Worm (Caenorhabditis elegans): ENCODE measurements around the gene tag-10.
"Not testable (repeated sequence)": the region's sequence is repeated elsewhere in the genome, so short reads cannot be mapped to it uniquely, and the experiment has no call there.

Gene tag-10

DNA sequence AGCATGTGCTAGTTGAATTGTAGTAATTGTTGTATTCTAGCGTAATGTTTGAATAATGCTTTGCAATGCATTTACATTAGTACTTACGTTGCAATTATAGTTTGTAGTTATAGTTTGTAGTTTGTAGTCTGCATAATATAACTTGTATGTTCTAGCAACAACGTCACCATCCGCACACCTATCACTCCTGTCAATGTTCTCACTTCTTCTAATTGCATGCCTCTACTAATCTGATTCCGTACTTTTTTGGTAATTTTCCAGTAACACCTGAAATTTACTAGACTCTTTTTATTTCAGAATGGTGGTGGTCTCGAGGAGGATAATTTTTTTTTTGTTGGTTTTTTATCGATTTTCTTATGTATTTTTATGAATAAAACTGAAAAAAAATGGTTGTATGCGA lies 4.2 kb downstream of the tag-10 start:
- TF ChIP-seq unc-62 (GFP tag; optimal IDR thresholded peaks at IDR 0.05), result no peak

DNA sequence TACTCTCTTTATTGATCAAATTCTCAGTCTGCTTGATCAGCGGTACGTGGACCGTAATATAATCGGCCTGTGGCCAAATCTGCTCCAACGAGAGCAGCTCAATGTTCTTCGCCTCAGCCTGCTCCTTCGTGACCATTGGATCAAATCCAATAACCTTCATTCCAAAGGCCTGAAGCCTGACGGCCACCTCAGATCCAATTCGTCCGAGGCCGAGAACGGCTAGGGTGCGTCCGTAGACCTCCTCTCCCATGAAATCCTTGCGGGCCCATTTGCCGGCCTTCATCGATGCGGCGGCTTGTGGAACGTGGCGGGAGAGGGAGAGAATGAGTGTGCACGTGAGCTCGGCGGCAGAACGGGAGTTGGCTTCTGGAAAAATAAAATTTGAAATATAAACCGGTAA lies 5.1 kb downstream of the tag-10 start:
- TF ChIP-seq unc-62 (GFP tag; optimal IDR thresholded peaks at IDR 0.05), result no peak

DNA sequence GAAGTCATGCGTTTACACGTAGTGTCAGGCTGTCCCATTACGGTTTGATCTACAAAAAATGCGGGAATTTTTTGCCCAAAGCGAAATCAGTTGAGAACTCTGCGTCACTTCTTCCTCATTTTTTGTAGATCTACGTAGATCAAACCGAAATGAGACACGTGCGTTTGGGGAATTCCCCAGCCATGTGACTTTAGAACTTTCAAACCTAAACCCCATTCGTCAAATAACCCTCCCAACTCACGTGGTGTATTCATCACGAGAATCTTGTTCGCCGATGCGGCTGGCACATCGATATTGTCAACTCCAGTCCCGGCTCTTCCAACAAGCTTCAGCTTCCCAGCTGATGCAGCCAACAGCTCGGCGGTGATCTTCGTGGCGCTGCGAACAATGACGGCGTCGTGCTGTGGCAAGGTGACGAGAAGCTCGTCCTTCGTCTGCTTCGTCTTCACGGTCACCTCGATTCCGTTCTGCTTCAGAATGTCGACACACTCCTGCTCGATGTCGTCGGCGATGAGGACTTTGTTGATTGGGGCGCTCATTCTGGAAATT lies 5.6 kb downstream of the tag-10 start, which contains the start of gene phdh-1:
Gene phdh-1 (minus strand): TSS at position 540 of the 549 bp plus-strand sequence.
- no peak for TF ChIP-seq unc-62 (GFP tag; optimal IDR thresholded peaks at IDR 0.05)

DNA sequence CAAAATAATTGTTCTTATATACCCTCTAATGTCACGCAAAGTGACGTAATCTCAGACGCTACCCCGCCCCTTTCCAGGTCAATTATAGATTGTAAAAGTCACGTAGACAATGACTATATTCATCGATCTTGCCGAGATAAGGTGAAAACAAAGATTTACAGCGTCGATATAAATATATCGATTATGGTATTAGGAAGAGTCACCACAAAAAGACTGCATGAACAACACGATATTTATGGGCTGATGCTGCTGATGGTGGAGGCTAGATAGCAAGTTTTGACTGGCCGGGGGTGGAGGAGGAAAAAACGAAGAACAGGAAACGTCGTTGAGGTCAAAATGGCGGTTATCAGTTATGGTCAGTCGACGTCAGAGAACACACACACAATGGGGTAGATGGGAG lies 6.2 kb downstream of the tag-10 start:
- TF ChIP-seq unc-62 (GFP tag; optimal IDR thresholded peaks at IDR 0.05), result no peak

DNA sequence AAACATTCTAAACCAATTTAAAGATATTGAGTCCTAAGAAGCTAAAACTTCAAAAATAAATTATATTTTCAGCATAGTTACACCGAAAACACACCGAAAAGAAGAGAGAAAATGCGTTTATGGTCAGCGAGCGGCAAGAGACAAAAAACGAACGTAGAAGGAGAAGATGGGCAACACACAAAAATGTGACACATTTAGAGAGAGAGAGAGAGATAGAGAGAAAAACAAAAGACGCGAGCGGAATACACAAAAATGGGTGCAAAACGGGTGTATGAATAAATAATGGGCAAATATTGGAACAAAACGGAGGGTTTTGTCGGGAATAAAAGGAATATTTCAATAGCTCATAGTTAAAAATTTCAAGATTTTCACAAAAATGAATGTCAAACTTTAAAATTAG lies 7.8 kb downstream of the tag-10 start:
- TF ChIP-seq unc-62 (GFP tag; optimal IDR thresholded peaks at IDR 0.05), result no peak

DNA sequence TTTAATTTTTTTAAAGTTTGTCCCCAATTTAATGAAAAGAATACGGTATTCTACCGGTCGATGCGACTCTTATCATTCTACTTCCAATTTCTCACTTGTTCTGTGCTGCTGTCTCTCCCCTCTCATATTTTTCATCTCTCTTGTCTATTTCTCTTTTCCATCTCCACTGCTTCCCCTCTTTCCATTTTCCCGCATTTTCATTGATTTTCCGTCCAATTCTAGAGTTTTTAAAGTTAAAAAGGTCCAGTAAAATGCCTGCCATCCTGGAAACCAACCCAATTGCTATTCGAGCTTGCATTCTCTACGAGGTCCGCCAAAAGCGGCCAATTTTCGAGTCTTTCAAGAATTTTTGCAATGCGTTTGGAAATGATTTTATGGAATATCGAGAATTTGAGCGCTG lies 8.9 kb downstream of the tag-10 start, which contains the start of gene fbxa-167:
Gene fbxa-167 (plus strand): TSS at position 179 of the 400 bp plus-strand sequence.
- TF ChIP-seq unc-62 (GFP tag; optimal IDR thresholded peaks at IDR 0.05), result no peak

DNA sequence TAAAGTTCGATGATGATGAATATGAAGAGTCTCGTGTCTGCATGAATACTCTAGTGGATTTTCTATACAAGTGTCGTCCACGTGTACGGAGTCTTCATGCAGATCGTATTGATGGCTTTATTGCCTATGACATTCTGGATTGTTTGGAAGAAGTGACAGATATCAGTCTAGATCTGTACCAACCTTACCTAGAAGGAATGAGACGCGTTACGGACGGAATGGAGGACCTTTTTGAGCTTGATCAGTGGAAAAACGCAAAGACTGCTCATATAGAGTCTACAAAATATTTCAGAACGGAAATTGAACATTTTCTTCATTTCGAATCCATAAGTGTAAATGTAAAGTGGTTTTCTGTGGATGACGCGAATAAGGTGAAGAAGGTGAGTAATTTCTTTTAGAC lies 15.8 kb downstream of the tag-10 start, which contains the start of gene fbxa-169:
Gene fbxa-169 (plus strand): TSS at position 301 of the 400 bp plus-strand sequence.
- no peak for TF ChIP-seq unc-62 (GFP tag; optimal IDR thresholded peaks at IDR 0.05)

DNA sequence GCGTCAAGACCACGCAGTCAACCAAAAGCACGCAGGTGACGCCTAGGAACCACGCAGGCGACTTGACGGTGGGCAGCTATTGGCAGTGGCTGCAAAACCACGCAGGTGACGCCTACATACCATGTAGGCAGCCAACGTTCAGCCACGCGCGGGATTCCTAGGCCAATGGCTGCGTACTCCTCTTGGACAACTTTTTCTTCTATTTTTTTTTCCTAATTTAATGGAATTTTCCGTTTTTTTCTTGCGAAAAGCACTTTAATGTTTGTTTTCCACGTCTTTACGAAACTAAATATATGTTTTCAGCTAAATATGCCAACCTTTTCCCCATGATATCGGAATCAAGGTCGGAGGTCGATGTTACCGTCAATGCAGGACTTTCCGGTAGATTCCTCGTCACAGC lies 22.3 kb downstream of the tag-10 start, which contains the start of gene C31C9.9:
Gene C31C9.9 (plus strand): TSS at position 301 of the 400 bp plus-strand sequence.
- TF ChIP-seq unc-62 (GFP tag; optimal IDR thresholded peaks at IDR 0.05), result not testable (repeated sequence)

DNA sequence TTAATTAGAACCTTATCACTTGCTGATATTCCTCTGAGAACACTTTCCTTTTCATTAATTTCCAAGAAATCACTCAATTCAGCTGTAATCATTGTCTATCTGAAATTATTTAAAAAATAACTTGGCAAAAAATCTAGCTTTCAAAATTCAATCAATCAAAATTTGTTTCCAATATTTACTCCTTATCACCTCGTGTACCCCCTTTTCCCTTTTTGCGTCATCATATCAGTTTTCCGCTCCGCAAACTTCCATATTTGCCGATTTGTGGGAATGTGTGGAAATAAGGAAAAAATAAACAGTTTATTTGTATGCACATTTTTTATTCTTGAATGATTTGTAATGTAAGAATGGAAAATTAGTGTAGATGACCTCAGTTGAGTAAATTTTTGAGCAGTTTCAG lies 29.6 kb downstream of the tag-10 start, which contains the start of gene C31C9.6:
Gene C31C9.6 (minus strand): TSS at position 101 of the 400 bp plus-strand sequence.
- not testable (repeated sequence) for TF ChIP-seq unc-62 (GFP tag; optimal IDR thresholded peaks at IDR 0.05)

DNA sequence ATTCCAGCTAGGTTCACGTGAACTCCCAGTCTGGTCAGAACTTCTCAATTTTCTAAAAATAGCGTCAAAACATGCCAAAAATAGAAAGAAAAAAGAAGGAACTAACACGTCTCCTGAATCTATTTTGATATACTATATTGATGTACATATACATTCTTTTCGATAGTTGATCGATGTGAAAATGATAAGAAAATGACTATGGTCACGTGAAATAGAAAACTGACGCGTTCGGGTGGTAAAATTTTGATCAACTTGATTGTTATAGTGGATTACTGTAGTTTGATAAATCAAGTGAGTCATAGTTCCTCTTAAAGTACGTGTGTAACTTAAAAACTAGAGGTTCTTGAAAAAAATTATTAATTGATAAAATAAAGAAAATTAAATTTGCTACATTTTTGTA lies 32.0 kb downstream of the tag-10 start:
- no peak for TF ChIP-seq unc-62 (GFP tag; optimal IDR thresholded peaks at IDR 0.05)

DNA sequence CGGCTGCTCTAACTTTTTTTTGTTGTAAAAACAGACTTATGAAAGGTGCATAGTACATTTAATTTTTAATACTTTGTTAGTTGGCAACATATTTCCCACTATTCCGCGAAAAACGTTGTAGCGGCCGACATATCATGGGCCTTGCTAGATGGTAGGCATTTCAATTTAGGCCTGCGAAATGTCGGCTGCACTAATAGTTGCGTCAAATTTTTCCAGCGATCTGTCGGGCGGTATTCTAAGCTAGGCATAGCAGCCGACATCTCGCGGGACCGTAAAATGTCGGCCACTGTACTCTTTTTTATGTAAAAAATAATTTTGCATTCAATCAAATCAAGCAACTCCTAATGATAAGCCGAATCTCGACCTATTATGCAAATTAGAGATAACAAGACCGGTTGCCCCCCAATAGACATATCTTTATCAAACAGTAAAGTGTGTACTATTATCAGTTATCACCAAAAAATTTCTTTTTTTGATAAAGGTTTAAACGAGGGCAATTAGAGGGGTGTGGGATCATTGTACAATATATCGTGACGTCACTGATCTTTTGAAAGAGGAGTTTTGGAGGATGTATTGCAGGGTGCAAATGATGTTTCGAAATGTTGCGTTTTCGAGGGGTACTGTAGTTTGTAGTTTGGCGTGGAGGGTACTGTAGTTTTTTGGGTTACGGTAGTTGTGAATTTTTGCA lies 32.8 kb downstream of the tag-10 start:
- TF ChIP-seq unc-62 (GFP tag; optimal IDR thresholded peaks at IDR 0.05), result no peak

DNA sequence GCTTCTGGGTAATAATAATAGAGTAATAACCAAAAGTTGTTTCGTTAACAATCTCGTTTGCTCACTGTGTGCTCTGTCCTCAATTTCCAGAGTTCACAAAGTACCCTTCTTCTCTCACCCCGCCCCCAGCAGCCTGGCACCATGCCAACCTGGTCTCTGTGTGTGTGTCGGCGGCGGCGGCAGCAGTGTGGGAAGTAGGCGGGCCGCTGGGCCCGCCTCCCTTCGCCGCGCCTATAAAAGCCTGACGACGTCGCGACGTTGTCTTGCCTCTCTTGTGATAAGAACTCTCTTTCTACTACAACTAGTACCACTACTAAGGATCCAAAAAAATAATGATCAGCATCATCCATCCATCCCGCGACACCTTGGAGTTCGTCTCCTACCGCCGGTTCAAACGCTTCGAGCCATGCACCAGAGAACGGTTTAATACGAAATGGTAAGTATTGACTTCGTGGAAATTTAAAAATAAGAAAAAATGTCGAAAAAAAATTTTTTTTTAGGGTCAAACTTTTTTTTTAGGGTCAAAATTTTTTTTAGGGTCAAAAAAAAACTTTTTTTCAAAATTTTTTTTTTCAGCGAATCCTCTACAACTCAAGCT lies 36.6 kb downstream of the tag-10 start, which contains the start of gene C31C9.7:
Gene C31C9.7 (plus strand): TSS at position 261 of the 598 bp plus-strand sequence.
- no peak for TF ChIP-seq unc-62 (GFP tag; optimal IDR thresholded peaks at IDR 0.05)

DNA sequence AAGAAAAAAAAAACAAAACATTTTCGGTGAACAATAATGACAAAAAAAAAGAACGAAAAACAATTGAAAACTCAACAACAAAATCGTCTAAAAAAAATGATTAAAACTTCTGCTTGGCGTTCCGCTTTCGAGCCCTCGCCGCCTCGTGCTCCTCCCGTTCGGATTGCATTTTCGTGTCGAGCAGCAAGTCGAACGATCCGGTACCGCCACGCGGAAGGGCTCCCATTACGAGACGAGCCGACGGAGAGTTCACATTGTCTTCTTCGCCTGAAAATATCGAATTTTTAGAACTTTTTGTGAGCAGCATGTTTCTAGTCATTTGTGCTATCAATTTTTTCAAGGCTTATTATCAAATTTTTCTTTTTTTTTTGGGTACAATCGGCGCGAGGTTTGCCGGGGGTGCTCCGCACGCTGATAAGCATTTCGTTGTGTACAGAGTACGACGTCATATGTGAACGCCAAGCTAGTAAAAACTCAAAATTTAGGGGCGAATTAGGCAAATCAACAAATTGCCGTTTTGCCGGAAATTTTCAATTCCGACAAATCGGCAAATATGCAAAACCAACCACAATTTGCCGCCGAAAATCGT lies 38.4 kb downstream of the tag-10 start:
- TF ChIP-seq unc-62 (GFP tag; optimal IDR thresholded peaks at IDR 0.05), result no peak

DNA sequence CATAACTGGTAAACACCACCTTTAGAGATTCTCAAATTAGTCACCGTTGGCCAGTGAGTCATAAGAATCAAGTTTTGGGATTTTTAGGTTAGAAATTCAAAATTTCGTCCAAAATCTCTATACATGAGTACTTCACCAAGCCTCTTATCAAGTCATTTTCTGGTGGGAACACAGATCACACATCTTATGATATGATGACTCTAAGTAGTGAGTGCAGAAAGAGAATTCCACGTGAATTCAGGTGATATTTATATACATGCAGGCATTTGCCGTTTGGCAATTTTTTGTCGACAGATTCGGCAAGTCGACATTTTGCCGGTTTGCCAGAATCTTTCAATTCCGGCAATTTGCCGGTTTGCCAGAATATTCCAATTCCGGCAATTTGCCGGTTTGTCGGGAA lies 39.7 kb downstream of the tag-10 start:
- no peak for TF ChIP-seq unc-62 (GFP tag; optimal IDR thresholded peaks at IDR 0.05)

DNA sequence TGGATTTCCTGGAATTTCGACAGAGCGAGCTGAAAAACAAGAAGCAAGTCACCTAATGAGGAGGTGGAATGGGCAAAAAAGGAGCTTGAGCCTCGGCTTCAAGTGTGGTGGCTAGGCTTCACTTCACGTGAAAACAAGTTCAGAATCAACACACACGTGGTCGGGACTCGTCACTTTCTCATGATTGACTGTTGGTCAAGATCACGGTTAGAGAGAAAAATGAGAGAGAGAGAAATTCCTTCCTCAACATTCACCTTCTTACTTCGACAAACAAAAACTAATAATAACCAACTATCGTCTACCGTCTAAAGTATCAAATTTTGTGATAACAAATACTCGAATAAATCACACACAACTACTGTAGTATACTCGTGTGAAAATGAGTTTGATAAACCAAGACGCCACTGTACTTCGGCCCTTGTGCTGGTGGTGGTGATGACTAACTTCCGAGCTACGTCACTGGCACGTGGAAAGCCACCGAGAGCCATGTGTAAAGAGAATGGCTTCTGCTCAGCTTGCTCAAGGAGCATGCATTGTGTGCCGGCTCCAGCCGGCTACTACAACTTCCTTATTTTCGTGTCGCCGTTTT lies 41.3 kb downstream of the tag-10 start:
- TF ChIP-seq unc-62 (GFP tag; optimal IDR thresholded peaks at IDR 0.05), result no peak

DNA sequence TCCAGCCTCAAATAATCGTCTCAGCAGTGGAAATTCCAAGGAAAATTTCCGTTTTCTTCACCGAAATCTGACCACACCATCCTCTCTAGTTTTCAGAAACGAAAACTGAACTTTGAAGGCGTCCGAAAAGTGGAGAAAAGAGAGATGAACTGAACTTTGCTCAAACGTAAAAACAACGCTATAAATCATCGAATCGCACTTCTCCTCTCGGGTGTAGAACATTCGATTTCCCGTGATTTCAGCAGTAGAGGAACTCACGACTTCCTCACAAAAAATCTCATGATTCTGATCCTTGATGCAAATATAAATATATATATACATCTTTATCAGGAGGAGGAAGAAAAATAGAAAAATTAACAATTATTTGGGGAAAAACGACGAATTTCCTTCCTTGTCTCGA lies 42.8 kb downstream of the tag-10 start:
- no peak for TF ChIP-seq unc-62 (GFP tag; optimal IDR thresholded peaks at IDR 0.05)
